Fruit fly (Drosophila melanogaster): Measurements from ENCODE around the gene CG17129.

CG17129 gene

DNA sequence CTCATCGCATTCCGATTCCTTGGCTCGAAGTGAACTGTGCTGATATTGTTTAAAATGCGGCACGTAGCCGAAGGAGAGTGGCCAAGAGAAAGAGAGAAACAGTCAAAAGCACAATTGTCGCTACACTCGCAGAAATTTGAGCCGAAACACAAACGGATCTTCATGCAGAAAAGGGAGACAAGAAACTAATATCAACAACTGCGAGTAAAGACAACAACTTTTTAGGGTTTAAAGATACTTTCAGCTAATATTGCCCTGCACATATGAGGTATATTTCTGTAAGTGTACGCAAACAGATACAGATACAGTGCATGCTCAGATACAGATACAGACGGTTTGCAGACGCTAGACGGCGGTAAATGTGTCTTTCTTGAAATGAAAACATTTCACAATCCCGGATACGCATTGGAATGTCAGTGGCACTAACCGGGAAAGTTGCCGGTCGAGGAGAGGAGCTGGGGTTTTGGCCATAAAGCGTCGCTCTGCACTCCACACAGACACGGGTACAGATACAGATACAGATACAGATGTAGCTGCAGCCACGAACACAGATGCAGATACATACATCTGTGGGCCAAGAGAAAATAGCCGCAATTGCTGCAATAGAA lies 35.9 kb downstream of the CG17129 start (continued):
- TF ChIP-seq CG12659 (GFP tag; optimal IDR thresholded peaks at IDR 0.05), result peak; percentile 77
- TF ChIP-seq sc (optimal IDR thresholded peaks at IDR 0.05), result no peak
- TF ChIP-seq sc (GFP tag; optimal IDR thresholded peaks at IDR 0.05), result peak; percentile 80
- TF ChIP-seq CG11085 (GFP tag; IDR thresholded peaks at IDR 0.05), result peak; percentile 33; the same call in 1 of the 2 replicates
- peak; percentile 94 for TF ChIP-seq Ets65A (GFP tag)
- peak; percentile 89 for TF ChIP-seq lab (GFP tag; optimal IDR thresholded peaks at IDR 0.05)
- TF ChIP-seq CG31365 (tag; optimal IDR thresholded peaks at IDR 0.05), result peak; percentile 67
- TF ChIP-seq al (GFP tag; IDR thresholded peaks at IDR 0.05), result peak; percentile 62
- TF ChIP-seq gfzf (GFP tag; optimal IDR thresholded peaks at IDR 0.05), result peak; percentile 3
- peak; percentile 65 for TF ChIP-seq CG6654 (GFP tag; optimal IDR thresholded peaks at IDR 0.05)
- TF ChIP-seq CG1024 (GFP tag; IDR thresholded peaks at IDR 0.05), result peak; percentile 88
- TF ChIP-seq HLH4C (GFP tag; IDR thresholded peaks at IDR 0.05; ENCODE audit: partially characterized antibody), result no peak
- peak; percentile 91 for TF ChIP-seq ara (GFP tag; IDR thresholded peaks at IDR 0.05)
- peak; percentile 89 for TF ChIP-seq CG31441 (GFP tag; IDR thresholded peaks at IDR 0.05)
- peak; percentile 92 for TF ChIP-seq Xbp1 (GFP tag; optimal IDR thresholded peaks at IDR 0.05)
- TF ChIP-seq Gsc (GFP tag; IDR thresholded peaks at IDR 0.05), result peak; percentile 83
- peak; percentile 84 for TF ChIP-seq da (GFP tag; optimal IDR thresholded peaks at IDR 0.05)
- TF ChIP-seq CG7928 (GFP tag; optimal IDR thresholded peaks at IDR 0.05), result peak; percentile 4
- TF ChIP-seq Meics (GFP tag; optimal IDR thresholded peaks at IDR 0.05), result peak; percentile 72
- peak; percentile 76 for TF ChIP-seq tup (GFP tag; optimal IDR thresholded peaks at IDR 0.05)
- no peak for TF ChIP-seq HLHmδ (GFP tag; optimal IDR thresholded peaks at IDR 0.05)
- TF ChIP-seq CG3726 (GFP tag; IDR thresholded peaks at IDR 0.05), result 0 out of 3 replicates have a peak, but pooled peaks have one; percentile 59
- no peak for TF ChIP-seq Lpt (GFP tag; optimal IDR thresholded peaks at IDR 0.05)
- no peak for TF ChIP-seq Doc2 (GFP tag; IDR thresholded peaks at IDR 0.05)
- peak; percentile 76 for TF ChIP-seq Dip3 (GFP tag; optimal IDR thresholded peaks at IDR 0.05)
- no peak for TF ChIP-seq tll (GFP tag; optimal IDR thresholded peaks at IDR 0.05)
- TF ChIP-seq cg (GFP tag; optimal IDR thresholded peaks at IDR 0.05), result peak; percentile 62
- peak; percentile 4 for TF ChIP-seq vfl (GFP tag; optimal IDR thresholded peaks at IDR 0.05)
- peak; percentile 78 for TF ChIP-seq ab (GFP tag; optimal IDR thresholded peaks at IDR 0.05)
- TF ChIP-seq Mrtf (GFP tag; IDR thresholded peaks at IDR 0.05), result peak; percentile 81
- peak; percentile 86 for TF ChIP-seq Mad (GFP tag; optimal IDR thresholded peaks at IDR 0.05)
- TF ChIP-seq tna (GFP tag; IDR thresholded peaks at IDR 0.05; ENCODE audit: partially characterized antibody), result no peak
- peak; percentile 86 for TF ChIP-seq chm (GFP tag; IDR thresholded peaks at IDR 0.05)
- TF ChIP-seq Xrp1 (GFP tag; IDR thresholded peaks at IDR 0.05), result peak; percentile 95
- TF ChIP-seq PHDP (tag; optimal IDR thresholded peaks at IDR 0.05), result peak; percentile 87
- peak; percentile 81 for TF ChIP-seq lmd (GFP tag; IDR thresholded peaks at IDR 0.05)
- peak; percentile 60 for TF ChIP-seq CG14965 (GFP tag; optimal IDR thresholded peaks at IDR 0.05; ENCODE audit: borderline replicate concordance)
- TF ChIP-seq klu (GFP tag; IDR thresholded peaks at IDR 0.05), result peak; percentile 55
- TF ChIP-seq CG11560 (tag; IDR thresholded peaks at IDR 0.05), result peak; percentile 58; the same call in 1 of the 3 replicates
- TF ChIP-seq CG17186 (GFP tag; optimal IDR thresholded peaks at IDR 0.05), result peak; percentile 68
- TF ChIP-seq Atf6 (GFP tag; IDR thresholded peaks at IDR 0.05), result peak; percentile 64; the same call in 1 of the 2 replicates
- peak; percentile 68 for TF ChIP-seq dm (GFP tag; optimal IDR thresholded peaks at IDR 0.05)
- TF ChIP-seq CG14441 (GFP tag; IDR thresholded peaks at IDR 0.05), result peak; percentile 86
- no peak for TF ChIP-seq Elba2 (GFP tag; optimal IDR thresholded peaks at IDR 0.05)
- TF ChIP-seq cas (GFP tag; IDR thresholded peaks at IDR 0.05), result no peak
- peak in 1 of 3 experiments; percentile 69 for TF ChIP-seq lola (GFP tag; optimal IDR thresholded peaks at IDR 0.05)
- TF ChIP-seq CG7357 (GFP tag; IDR thresholded peaks at IDR 0.05), result peak; percentile 73; the same call in 2 of the 3 replicates
- TF ChIP-seq bigmax (GFP tag; optimal IDR thresholded peaks at IDR 0.05), result no peak
- no peak for TF ChIP-seq CG16813 (GFP tag; IDR thresholded peaks at IDR 0.05; ENCODE audit: partially characterized antibody)
- TF ChIP-seq CG11093 (GFP tag; IDR thresholded peaks at IDR 0.05), result peak; percentile 75
